Worm (Caenorhabditis elegans) whole organism, early embryonic: ENCODE results near the gene pgph-3.

Experiments used
- F13C5.2 ChIP-seq: sonication (generic microtip); optimal IDR thresholded peaks from 2 replicates; lab custom pipeline; 2017; ENCODE audit warnings: mild to moderate bottlenecking, missing genetic modification characterization, inconsistent platforms, missing compliant biosample characterization
- ama-1 ChIP-seq: fragments of 150-350 bp; optimal IDR thresholded peaks from 2 replicates; lab custom pipeline; 2014
- ceh-13 ChIP-seq: fragments of 200-800 bp; sonication (Bioruptor generic); optimal IDR thresholded peaks from 2 replicates; lab custom pipeline; 2018; ENCODE audit warnings: mild to moderate bottlenecking, missing genetic modification characterization, missing compliant biosample characterization
- ceh-36 ChIP-seq: sonication (generic microtip); optimal IDR thresholded peaks from 2 replicates; lab custom pipeline; 2016; ENCODE audit warnings: missing genetic modification characterization, inconsistent platforms, missing compliant biosample characterization
- ets-7 ChIP-seq: sonication (generic microtip); optimal IDR thresholded peaks from 2 replicates; lab custom pipeline; 2016; ENCODE audit warnings: missing genotype, missing genetic modification characterization, missing compliant biosample characterization
- flt-1 ChIP-seq: fragments of 200-800 bp; sonication (Bioruptor generic); IDR thresholded peaks from 2 replicates; pipeline ENCODE4 v1.3.6; 2022; ENCODE audit warnings: missing genetic modification characterization, missing compliant biosample characterization
- hmbx-1 ChIP-seq: sonication (generic microtip); optimal IDR thresholded peaks from 2 replicates; lab custom pipeline; 2016; ENCODE audit warnings: mild to moderate bottlenecking, missing genetic modification characterization, missing compliant biosample characterization
- hmg-4 ChIP-seq: fragments of 200-800 bp; sonication (Bioruptor generic); optimal IDR thresholded peaks from 2 replicates; lab custom pipeline; 2018; ENCODE audit warnings: mild to moderate bottlenecking, missing genetic modification characterization, missing compliant biosample characterization
- hnd-1 ChIP-seq: sonication (generic microtip); optimal IDR thresholded peaks from 2 replicates; lab custom pipeline; 2016; ENCODE audit warnings: missing genetic modification characterization, missing compliant biosample characterization
- pes-1 ChIP-seq: fragments of 200-800 bp; sonication (Bioruptor generic); IDR thresholded peaks from 2 replicates; pipeline ENCODE4 v1.3.6; 2022; ENCODE audit warnings: missing genetic modification reagents, missing genetic modification characterization, missing compliant biosample characterization
- scrt-1 ChIP-seq: fragments of 200-800 bp; sonication (Bioruptor generic); IDR thresholded peaks from 2 replicates; pipeline ENCODE4 v1.3.6; 2022; ENCODE audit warnings: missing genetic modification characterization, missing compliant biosample characterization
- sea-1 ChIP-seq: fragments of 200-800 bp; sonication (Bioruptor generic); conservative IDR thresholded peaks from 2 replicates; pipeline ENCODE4 v1.3.6; 2022; ENCODE audit warnings: missing genetic modification characterization, missing compliant biosample characterization
- tbx-11 ChIP-seq: fragments of 200-800 bp; sonication (Bioruptor generic); IDR thresholded peaks from 2 replicates; pipeline ENCODE4 v1.3.6; 2022; ENCODE audit warnings: missing genetic modification characterization, missing compliant biosample characterization
- tbx-37 ChIP-seq: fragments of 200-800 bp; sonication (Bioruptor generic); conservative IDR thresholded peaks from 2 replicates; pipeline ENCODE4 v1.3.6; 2022; ENCODE audit warnings: missing genetic modification reagents, missing genetic modification characterization, missing compliant biosample characterization

ce11 chrV:5760132-5760531, 3.5 kb downstream of the pgph-3 start, which contains the start of gene C53A3.1:
- TF ChIP-seq tbx-11 (GFP tag; lab: Robert Waterston, UW) (no peak), ama-1 (lab: Kevin White, UChicago) (no peak), flt-1 (GFP tag; lab: Robert Waterston, UW) (no peak), ceh-36 (tag; lab: Kevin White, UChicago) (no peak), pes-1 (GFP tag; lab: Robert Waterston, UW) (no peak), scrt-1 (GFP tag; lab: Robert Waterston, UW) (no peak), hnd-1 (no peak), ets-7 (tag; lab: Kevin White, UChicago) (no peak), sea-1 (GFP tag; lab: Robert Waterston, UW) (no peak), F13C5.2 (tag; lab: Kevin White, UChicago) (no peak), hmbx-1 (no peak), tbx-37 (no peak), ceh-13 (no peak), hmg-4 (GFP tag; lab: Kevin White, UChicago) (no peak)
